Fruit fly (Drosophila melanogaster): ENCODE measurements around the gene sina.

The sina gene

dm6 chr3L:16893647-16894046 lies 40.1 kb downstream of the sina start (continued):
- no peak for TF ChIP-seq ems (GFP tag; optimal IDR thresholded peaks at IDR 0.05)
- no peak for TF ChIP-seq Taf1 (GFP tag; IDR thresholded peaks at IDR 0.05)
- TF ChIP-seq corto (GFP tag; optimal IDR thresholded peaks at IDR 0.05), result no peak
- peak; percentile 32 for TF ChIP-seq CG13424 (tag; optimal IDR thresholded peaks at IDR 0.05)
- TF ChIP-seq D (optimal IDR thresholded peaks at IDR 0.05), result no peak
- no peak for TF ChIP-seq D (GFP tag; optimal IDR thresholded peaks at IDR 0.05)
- no peak for TF ChIP-seq crol (GFP tag; IDR thresholded peaks at IDR 0.05)
- TF ChIP-seq bsh (GFP tag; optimal IDR thresholded peaks at IDR 0.05), result no peak
- no peak for TF ChIP-seq CG6854 (GFP tag; optimal IDR thresholded peaks at IDR 0.05)
- TF ChIP-seq CG11723 (GFP tag; optimal IDR thresholded peaks at IDR 0.05), result no peak
- no peak for TF ChIP-seq CG16863 (GFP tag; optimal IDR thresholded peaks at IDR 0.05)
- TF ChIP-seq fd96Cb (tag; optimal IDR thresholded peaks at IDR 0.05), result no peak
- TF ChIP-seq cg (GFP tag; optimal IDR thresholded peaks at IDR 0.05), result no peak
- peak; percentile 37; the same call in 1 of the 2 replicates for TF ChIP-seq Drgx (GFP tag; IDR thresholded peaks at IDR 0.05)
- TF ChIP-seq Fer1 (GFP tag; optimal IDR thresholded peaks at IDR 0.05), result peak; percentile 6
- TF ChIP-seq sna (GFP tag; IDR thresholded peaks at IDR 0.05; ENCODE audit: partially characterized antibody), result no peak
- TF ChIP-seq CG33557 (GFP tag; optimal IDR thresholded peaks at IDR 0.05), result no peak
- no peak for TF ChIP-seq Sin3A (optimal IDR thresholded peaks at IDR 0.05)
- TF ChIP-seq E2f2 (GFP tag; IDR thresholded peaks at IDR 0.05), result no peak
- TF ChIP-seq CG31441 (GFP tag; IDR thresholded peaks at IDR 0.05), result no peak
- peak; percentile 33 for TF ChIP-seq caup (GFP tag; optimal IDR thresholded peaks at IDR 0.05; ENCODE audit: severe bottlenecking)
- no peak for TF ChIP-seq salm (tag; optimal IDR thresholded peaks at IDR 0.05)
- no peak for TF ChIP-seq tin (GFP tag; optimal IDR thresholded peaks at IDR 0.05)
- no peak for TF ChIP-seq Oaz (GFP tag; IDR thresholded peaks at IDR 0.05)
- TF ChIP-seq ro (GFP tag; IDR thresholded peaks at IDR 0.05), result no peak
- TF ChIP-seq danr (GFP tag; IDR thresholded peaks at IDR 0.05), result no peak
- no peak for TF ChIP-seq Mad (GFP tag; optimal IDR thresholded peaks at IDR 0.05)
- TF ChIP-seq B-H1 (GFP tag; IDR thresholded peaks at IDR 0.05), result no peak
- no peak for TF ChIP-seq CG2202 (tag; optimal IDR thresholded peaks at IDR 0.05)
- no peak for TF ChIP-seq Lpt (GFP tag; optimal IDR thresholded peaks at IDR 0.05)
- TF ChIP-seq CG1832 (GFP tag; optimal IDR thresholded peaks at IDR 0.05), result no peak
- no peak for TF ChIP-seq CG7987 (GFP tag; optimal IDR thresholded peaks at IDR 0.05)
- no peak for TF ChIP-seq gsb-n (tag; optimal IDR thresholded peaks at IDR 0.05)
- TF ChIP-seq Optix (GFP tag; IDR thresholded peaks at IDR 0.05), result no peak
- TF ChIP-seq CG31365 (tag; optimal IDR thresholded peaks at IDR 0.05), result no peak
- TF ChIP-seq CG14441 (GFP tag; IDR thresholded peaks at IDR 0.05), result peak; percentile 35; the same call in 1 of the 2 replicates
- no peak for TF ChIP-seq oc (tag; optimal IDR thresholded peaks at IDR 0.05)
- TF ChIP-seq seq (GFP tag; IDR thresholded peaks at IDR 0.05), result 0 out of 2 replicates have a peak, but pooled peaks have one; percentile 33
- no peak for TF ChIP-seq CG6654 (GFP tag; optimal IDR thresholded peaks at IDR 0.05)
- no peak for TF ChIP-seq Asciz (GFP tag; optimal IDR thresholded peaks at IDR 0.05)
- TF ChIP-seq CG1529 (GFP tag; optimal IDR thresholded peaks at IDR 0.05), result no peak
- no peak for TF ChIP-seq Bteb2 (GFP tag; optimal IDR thresholded peaks at IDR 0.05)
- no peak for TF ChIP-seq CG8478 (optimal IDR thresholded peaks at IDR 0.05)
- no peak for TF ChIP-seq croc (GFP tag; conservative IDR thresholded peaks at IDR 0.05)
- TF ChIP-seq inv (GFP tag; IDR thresholded peaks at IDR 0.05; ENCODE audit: partially characterized antibody), result no peak
- no peak for TF ChIP-seq trem (tag; optimal IDR thresholded peaks at IDR 0.05)
- TF ChIP-seq CG7786 (GFP tag; optimal IDR thresholded peaks at IDR 0.05), result peak; percentile 3
- TF ChIP-seq Sry-δ (GFP tag; optimal IDR thresholded peaks at IDR 0.05), result no peak
- TF ChIP-seq gt (GFP tag; IDR thresholded peaks at IDR 0.05), result no peak
- no peak for TF ChIP-seq ac (GFP tag; optimal IDR thresholded peaks at IDR 0.05)
- no peak for TF ChIP-seq CG1602 (GFP tag; optimal IDR thresholded peaks at IDR 0.05)
- TF ChIP-seq CG6254 (GFP tag; optimal IDR thresholded peaks at IDR 0.05), result no peak
- TF ChIP-seq CG6272 (GFP tag; IDR thresholded peaks at IDR 0.05), result no peak
